Worm (Caenorhabditis elegans) whole organism, young adult: ENCODE measurements around the gene alh-8.

ENCODE experiments used
- B0019.2 ChIP-seq: fragments of 200-800 bp; sonication (Bioruptor generic); conservative IDR thresholded peaks from 2 replicates; pipeline ENCODE4 v1.3.6; 2022; ENCODE audit warnings: missing genetic modification reagents, missing genetic modification characterization, missing compliant biosample characterization
- B0336.3 ChIP-seq: fragments of 200-800 bp; sonication (Bioruptor generic); IDR thresholded peaks from 2 replicates; pipeline ENCODE4 v1.3.6; 2022; ENCODE audit warnings: missing genetic modification characterization, missing compliant biosample characterization
- C17E4.6 ChIP-seq: fragments of 200-800 bp; sonication (Bioruptor generic); IDR thresholded peaks from 2 replicates; pipeline ENCODE4 v1.3.6; 2022; ENCODE audit warnings: missing genetic modification reagents, missing genetic modification characterization, missing compliant biosample characterization
- F22D6.2 ChIP-seq: sonication (generic microtip); optimal IDR thresholded peaks from 2 replicates; lab custom pipeline; 2016; ENCODE audit warnings: mild to moderate bottlenecking, missing genetic modification characterization, missing compliant biosample characterization
- F39B2.1 ChIP-seq: fragments of 200-800 bp; sonication (Bioruptor generic); IDR thresholded peaks from 2 replicates; pipeline ENCODE4 v1.3.6; 2022; ENCODE audit warnings: missing genetic modification reagents, missing genetic modification characterization, missing compliant biosample characterization
- F49E8.2 ChIP-seq: sonication (generic microtip); optimal IDR thresholded peaks from 3 replicates; lab custom pipeline; 2017; ENCODE audit warnings: missing genetic modification characterization, mild to moderate bottlenecking, missing compliant biosample characterization, antibody characterized with exemption, moderate library complexity; ENCODE audit not compliant: insufficient read depth
- K12H6.12 ChIP-seq: fragments of 200-800 bp; sonication (Bioruptor generic); optimal IDR thresholded peaks from 2 replicates; lab custom pipeline; 2018; ENCODE audit warnings: mild to moderate bottlenecking, missing genetic modification characterization, missing compliant biosample characterization
- T26A5.8 ChIP-seq: sonication (generic microtip); optimal IDR thresholded peaks from 2 replicates; lab custom pipeline; 2016; ENCODE audit warnings: missing genetic modification characterization, missing compliant biosample characterization
- Y56A3A.18 ChIP-seq: fragments of 200-800 bp; sonication (Bioruptor generic); IDR thresholded peaks from 2 replicates; pipeline ENCODE4 v1.3.6; 2022; ENCODE audit warnings: missing genetic modification reagents, missing genetic modification characterization, missing compliant biosample characterization
- Y79H2A.3 ChIP-seq: fragments of 200-800 bp; sonication (Bioruptor generic); conservative IDR thresholded peaks from 2 replicates; pipeline ENCODE4 v1.3.6; 2022; ENCODE audit warnings: missing genetic modification reagents, missing genetic modification characterization, missing compliant biosample characterization
- Y95B8A.8 ChIP-seq: fragments of 200-800 bp; sonication (Bioruptor generic); IDR thresholded peaks from 2 replicates; pipeline ENCODE4 v1.3.6; 2022; ENCODE audit warnings: missing genetic modification reagents, missing genetic modification characterization, missing compliant biosample characterization
- ZK185.1 ChIP-seq: sonication (generic microtip); optimal IDR thresholded peaks from 2 replicates; lab custom pipeline; 2016; ENCODE audit warnings: mild to moderate bottlenecking, missing genetic modification characterization, missing compliant biosample characterization; ENCODE audit not compliant: poor library complexity, severe bottlenecking
- akir-1 ChIP-seq: fragments of 200-800 bp; sonication (Bioruptor generic); optimal IDR thresholded peaks from 2 replicates; lab custom pipeline; 2018; ENCODE audit warnings: mild to moderate bottlenecking, missing genetic modification characterization, moderate library complexity, missing compliant biosample characterization
- attf-6 ChIP-seq: fragments of 200-800 bp; sonication (Bioruptor generic); IDR thresholded peaks from 2 replicates; pipeline ENCODE4 v1.3.6; 2022; ENCODE audit warnings: missing genetic modification reagents, missing genetic modification characterization, missing compliant biosample characterization
- cebp-2 ChIP-seq: fragments of 200-800 bp; sonication (Bioruptor generic); IDR thresholded peaks from 2 replicates; pipeline ENCODE4 v1.3.6; 2022; ENCODE audit warnings: missing genetic modification characterization, missing compliant biosample characterization
- ceh-27 ChIP-seq: fragments of 200-800 bp; sonication (Bioruptor generic); optimal IDR thresholded peaks from 2 replicates; lab custom pipeline; 2018; ENCODE audit warnings: mild to moderate bottlenecking, missing genetic modification characterization, moderate library complexity, missing compliant biosample characterization
- ceh-79 ChIP-seq: sonication (generic microtip); optimal IDR thresholded peaks from 2 replicates; lab custom pipeline; 2017; ENCODE audit warnings: mild to moderate bottlenecking, missing genetic modification characterization, missing compliant biosample characterization
- dox-1 ChIP-seq: fragments of 200-800 bp; sonication (Bioruptor generic); IDR thresholded peaks from 2 replicates; pipeline ENCODE4 v1.3.6; 2022; ENCODE audit warnings: missing genetic modification reagents, missing genetic modification characterization, missing compliant biosample characterization
- dpff-1 ChIP-seq: sonication (generic microtip); optimal IDR thresholded peaks from 2 replicates; lab custom pipeline; 2017; ENCODE audit warnings: mild to moderate bottlenecking, missing genetic modification characterization, missing compliant biosample characterization
- dpl-1 ChIP-seq: fragments of 150-350 bp; optimal IDR thresholded peaks from 2 replicates; lab custom pipeline; 2014; ENCODE audit warnings: missing biosample characterization, missing genetic modification reagents, missing genetic modification characterization
- ekl-4 ChIP-seq: fragments of 200-800 bp; sonication (Bioruptor generic); IDR thresholded peaks from 2 replicates; pipeline ENCODE4 v1.3.6; 2022; ENCODE audit warnings: missing genetic modification reagents, missing genetic modification characterization, missing compliant biosample characterization
- ets-4 ChIP-seq: fragments of 200-800 bp; sonication (Bioruptor generic); optimal IDR thresholded peaks from 2 replicates; lab custom pipeline; 2018; ENCODE audit warnings: mild to moderate bottlenecking, missing genetic modification characterization, missing compliant biosample characterization
- hlh-26 ChIP-seq: fragments of 200-800 bp; sonication (Bioruptor generic); conservative IDR thresholded peaks from 2 replicates; pipeline ENCODE4 v1.3.6; 2022; ENCODE audit warnings: missing genetic modification reagents, missing genetic modification characterization, missing compliant biosample characterization
- hmg-20 ChIP-seq: fragments of 200-800 bp; sonication (Bioruptor generic); IDR thresholded peaks from 2 replicates; pipeline ENCODE4 v1.3.6; 2022; ENCODE audit warnings: missing genetic modification reagents, missing genetic modification characterization, missing compliant biosample characterization
- hsf-1 ChIP-seq: fragments of 200-800 bp; sonication (Bioruptor generic); IDR thresholded peaks from 2 replicates; pipeline ENCODE4 v1.3.6; 2022; ENCODE audit warnings: missing genetic modification reagents, missing genetic modification characterization, missing compliant biosample characterization
- let-607 ChIP-seq, 2 experiments: fragments of 200-800 bp in 1 of 2; sonication (Bioruptor generic) in 1 of 2; sonication (generic microtip) in 1 of 2; optimal IDR thresholded peaks; 2 replicates each; lab custom pipeline; 2016 to 2018; ENCODE audit warnings: mild to moderate bottlenecking in 2 of 2, missing compliant biosample characterization in 2 of 2, missing genetic modification characterization in 2 of 2, moderate library complexity in 2 of 2, missing genotype in 1 of 2
- lir-1 ChIP-seq: fragments of 200-800 bp; sonication (Bioruptor generic); conservative IDR thresholded peaks from 2 replicates; pipeline ENCODE4 v1.3.6; 2022; ENCODE audit warnings: missing genetic modification reagents, missing genetic modification characterization, missing compliant biosample characterization
- madf-3 ChIP-seq: fragments of 200-800 bp; sonication (Bioruptor generic); IDR thresholded peaks from 2 replicates; pipeline ENCODE4 v1.3.6; 2022; ENCODE audit warnings: missing genetic modification reagents, missing genetic modification characterization, missing compliant biosample characterization
- madf-8 ChIP-seq: fragments of 200-800 bp; sonication (Bioruptor generic); conservative IDR thresholded peaks from 2 replicates; pipeline ENCODE4 v1.3.6; 2022; ENCODE audit warnings: missing genetic modification reagents, missing genetic modification characterization, missing compliant biosample characterization
- mcd-1 ChIP-seq: fragments of 200-800 bp; sonication (Bioruptor generic); IDR thresholded peaks from 2 replicates; pipeline ENCODE4 v1.3.6; 2022; ENCODE audit warnings: missing genetic modification reagents, missing genetic modification characterization, missing compliant biosample characterization
- mes-4 ChIP-seq: sonication (generic microtip); optimal IDR thresholded peaks from 2 replicates; lab custom pipeline; 2016; ENCODE audit warnings: missing genotype, missing genetic modification characterization, missing compliant biosample characterization
- mxl-1 ChIP-seq: sonication (generic microtip); optimal IDR thresholded peaks from 2 replicates; lab custom pipeline; 2016; ENCODE audit warnings: missing genetic modification characterization, missing compliant biosample characterization
- nhr-120 ChIP-seq: fragments of 200-800 bp; sonication (Bioruptor generic); IDR thresholded peaks from 2 replicates; pipeline ENCODE4 v1.3.6; 2022; ENCODE audit warnings: missing genetic modification characterization, missing compliant biosample characterization
- nhr-27 ChIP-seq: fragments of 200-800 bp; sonication (Bioruptor generic); optimal IDR thresholded peaks from 2 replicates; lab custom pipeline; 2018; ENCODE audit warnings: mild to moderate bottlenecking, missing genetic modification characterization, moderate library complexity, missing compliant biosample characterization
- nhr-80 ChIP-seq: sonication (generic microtip); optimal IDR thresholded peaks from 2 replicates; lab custom pipeline; 2016; ENCODE audit warnings: missing genetic modification characterization, missing compliant biosample characterization
- pbrm-1 ChIP-seq: fragments of 200-800 bp; sonication (Bioruptor generic); IDR thresholded peaks from 2 replicates; pipeline ENCODE4 v1.3.6; 2022; ENCODE audit warnings: missing genetic modification reagents, missing genetic modification characterization, missing compliant biosample characterization
- rec-8 ChIP-seq, 2 experiments: sonication (generic microtip); optimal IDR thresholded peaks; 2 replicates each; lab custom pipeline; 2016; ENCODE audit warnings: mild to moderate bottlenecking in 2 of 2, missing genetic modification characterization in 2 of 2, missing genetic modification reagents in 2 of 2, missing genotype in 2 of 2, missing biosample characterization in 1 of 2, missing compliant biosample characterization in 1 of 2, moderate library complexity in 1 of 2
- repo-1 ChIP-seq: sonication (generic microtip); optimal IDR thresholded peaks from 2 replicates; lab custom pipeline; 2017; ENCODE audit warnings: mild to moderate bottlenecking, missing genetic modification characterization, missing compliant biosample characterization
- rpc-1 ChIP-seq, 2 experiments: fragments of 150-350 bp in 1 of 2; sonication (generic microtip) in 1 of 2; optimal IDR thresholded peaks; 2 replicates each; lab custom pipeline; 2014 to 2018; ENCODE audit warnings: missing biosample characterization in 1 of 2, missing genetic modification characterization in 1 of 2, missing genetic modification reagents in 1 of 2, missing genotype in 1 of 2
- sdz-38 ChIP-seq: sonication (generic microtip); optimal IDR thresholded peaks from 2 replicates; lab custom pipeline; 2016; ENCODE audit warnings: missing genotype, missing genetic modification characterization, missing compliant biosample characterization
- snpc-1.3 ChIP-seq: sonication (generic microtip); optimal IDR thresholded peaks from 2 replicates; lab custom pipeline; 2017; ENCODE audit warnings: missing genetic modification characterization, mild to moderate bottlenecking, missing compliant biosample characterization, antibody characterized with exemption, moderate library complexity, missing genotype, missing genetic modification reagents; ENCODE audit not compliant: insufficient read depth
- tbx-9 ChIP-seq: sonication (generic microtip); optimal IDR thresholded peaks from 2 replicates; lab custom pipeline; 2016; ENCODE audit warnings: borderline replicate concordance, missing genetic modification characterization, inconsistent platforms, missing compliant biosample characterization
- zfh-2 ChIP-seq: fragments of 200-800 bp; sonication (Bioruptor generic); conservative IDR thresholded peaks from 2 replicates; pipeline ENCODE4 v1.3.6; 2022; ENCODE audit warnings: missing genetic modification reagents, missing genetic modification characterization, missing compliant biosample characterization
- ztf-28 ChIP-seq: fragments of 200-800 bp; sonication (Bioruptor generic); IDR thresholded peaks from 2 replicates; pipeline ENCODE4 v1.3.6; 2022; ENCODE audit warnings: missing genetic modification reagents, missing genetic modification characterization, missing compliant biosample characterization
- ztf-3 ChIP-seq: fragments of 200-800 bp; sonication (Bioruptor generic); optimal IDR thresholded peaks from 2 replicates; lab custom pipeline; 2018; ENCODE audit warnings: mild to moderate bottlenecking, missing genetic modification characterization, missing compliant biosample characterization

alh-8 gene

DNA sequence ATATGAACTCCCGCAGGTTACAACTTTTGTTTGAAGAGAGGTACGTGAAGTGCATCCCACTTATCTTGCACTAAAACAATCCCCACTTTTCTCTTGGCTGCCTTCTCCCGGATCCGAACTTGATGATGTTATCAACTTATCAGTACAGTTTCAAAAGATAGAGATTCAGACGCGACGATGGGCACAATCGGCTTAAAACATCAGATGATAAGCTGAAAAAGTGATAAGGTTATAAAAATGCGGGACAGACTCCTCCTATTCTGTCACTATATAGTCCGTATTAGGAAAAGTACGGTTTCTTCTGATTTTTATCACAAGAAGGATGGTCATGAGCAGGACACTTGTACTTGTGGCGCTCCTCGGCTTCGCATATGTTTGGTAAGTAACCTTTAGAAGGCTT, 10.3 kb downstream of the alh-8 start, which contains the start of gene ctsa-1.2:
ctsa-1.2 (plus strand) TSS at position 160 of the 400 bp plus-strand sequence.
- TF ChIP-seq ets-4 (GFP tag; lab: Kevin White, UChicago) = peak; percentile 1
- no peak for TF ChIP-seq B0336.3
- TF ChIP-seq nhr-80 (tag; lab: Kevin White, UChicago) = peak; percentile 68
- no peak for TF ChIP-seq cebp-2 (GFP tag; lab: Robert Waterston, UW)

- TF ChIP-seq rec-8 (tag; optimal IDR thresholded peaks at IDR 0.05; lab: Kevin White, UChicago) (peak in 1 of 2 experiments; percentile 26), attf-6 (no peak), K12H6.12 (no peak), tbx-9 (tag; lab: Kevin White, UChicago) (no peak), Y79H2A.3 (GFP tag; lab: Robert Waterston, UW) (no peak), nhr-120 (GFP tag; lab: Robert Waterston, UW) (no peak), cebp-2 (GFP tag; lab: Robert Waterston, UW) (peak; percentile 56; the same call in 1 of the 2 replicates), C17E4.6 (GFP tag; lab: Robert Waterston, UW) (0 out of 2 replicates have a peak, but pooled peaks have one; percentile 15), mxl-1 (no peak), madf-8 (no peak), akir-1 (no peak), dox-1 (GFP tag; lab: Robert Waterston, UW) (no peak), nhr-27 (tag; lab: Kevin White, UChicago) (no peak), mcd-1 (GFP tag; lab: Robert Waterston, UW) (0 out of 2 replicates have a peak, but pooled peaks have one; percentile 7), snpc-1.3 (tag; lab: Kevin White, UChicago) (no peak), ceh-27 (GFP tag; lab: Kevin White, UChicago) (no peak), lir-1 (GFP tag; lab: Robert Waterston, UW) (no peak), Y56A3A.18 (no peak), ztf-3 (GFP tag; lab: Kevin White, UChicago) (no peak), F22D6.2 (tag; lab: Kevin White, UChicago) (no peak), Y95B8A.8 (GFP tag; lab: Robert Waterston, UW) (no peak), ekl-4 (GFP tag; lab: Robert Waterston, UW) (0 out of 2 replicates have a peak, but pooled peaks have one; percentile 7), mes-4 (no peak), ceh-79 (tag; lab: Kevin White, UChicago) (peak; percentile 33), repo-1 (peak; percentile 11), hmg-20 (GFP tag; lab: Robert Waterston, UW) (no peak), zfh-2 (0 out of 2 replicates have a peak, but pooled peaks have one; percentile 23), dpl-1 (no peak)
These were observed 13.5 kb downstream of the alh-8 start for ce11 chrII:11742320-11742719.

DNA sequence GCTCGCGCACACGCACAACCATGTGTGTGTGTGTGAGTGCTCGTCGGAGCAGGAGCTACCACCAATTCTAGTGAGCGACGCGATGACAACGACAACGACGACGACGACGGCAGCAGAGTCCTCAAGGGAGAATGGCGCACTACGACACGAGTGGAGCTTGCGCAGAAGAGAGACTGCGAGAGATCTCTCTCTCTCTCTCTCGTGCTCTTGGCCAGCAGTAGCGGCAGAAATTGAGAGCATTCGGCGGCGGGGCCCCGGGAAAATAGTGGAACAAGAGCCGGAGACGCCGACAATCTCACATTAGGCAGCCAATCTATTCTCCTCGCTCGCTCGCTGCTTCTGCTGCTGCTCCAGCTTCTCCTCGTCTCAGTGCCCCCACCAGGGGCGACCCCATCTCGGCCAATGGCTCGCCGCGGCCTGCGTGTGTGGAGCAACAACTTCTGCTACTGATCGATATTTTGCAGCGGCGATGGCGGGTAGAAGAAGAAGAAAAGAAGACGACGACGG, 18.0 kb downstream of the alh-8 start:
- TF ChIP-seq hlh-26 = no peak
- TF ChIP-seq mes-4 = no peak
- no peak for TF ChIP-seq dpff-1 (tag; lab: Kevin White, UChicago)
- no peak for TF ChIP-seq F22D6.2 (tag; lab: Kevin White, UChicago)
- no peak for TF ChIP-seq sdz-38
- no peak; the same call in 1 of the 2 replicates for TF ChIP-seq Y79H2A.3 (GFP tag; lab: Robert Waterston, UW)
- TF ChIP-seq ekl-4 (GFP tag; lab: Robert Waterston, UW) = peak; percentile 55
- no peak for TF ChIP-seq hsf-1 (GFP tag; lab: Robert Waterston, UW)
- TF ChIP-seq B0019.2 = no peak
- TF ChIP-seq pbrm-1 (GFP tag; lab: Robert Waterston, UW) = peak; percentile 51; the same call in 1 of the 2 replicates
- no peak for TF ChIP-seq ztf-28 (GFP tag; lab: Robert Waterston, UW)
- TF ChIP-seq madf-3 (GFP tag; lab: Robert Waterston, UW) = no peak
- TF ChIP-seq rpc-1 (optimal IDR thresholded peaks at IDR 0.05; lab: Kevin White, UChicago) = no peak
- TF ChIP-seq rpc-1 (tag; optimal IDR thresholded peaks at IDR 0.05; lab: Kevin White, UChicago) = no peak
- no peak for TF ChIP-seq F39B2.1 (GFP tag; lab: Robert Waterston, UW)
- no peak for TF ChIP-seq F49E8.2 (tag; lab: Kevin White, UChicago)
- TF ChIP-seq let-607 (tag; optimal IDR thresholded peaks at IDR 0.05; lab: Kevin White, UChicago) = peak in 1 of 2 experiments; percentile 18
- TF ChIP-seq ZK185.1 (tag; lab: Kevin White, UChicago) = peak; percentile 48
- no peak for TF ChIP-seq T26A5.8 (tag; lab: Kevin White, UChicago)
